Worm (Caenorhabditis elegans) whole organism, L1 larva: Measurements from ENCODE around the gene F49E11.7.

Experiments used
- C04F5.9 ChIP-seq: sonication (generic microtip); optimal IDR thresholded peaks from 2 replicates; lab custom pipeline; 2016; ENCODE audit warnings: missing genetic modification characterization, missing compliant biosample characterization
- C16A3.4 ChIP-seq: fragments of 150-350 bp; optimal IDR thresholded peaks from 2 replicates; lab custom pipeline; 2014; ENCODE audit warnings: missing biosample characterization, missing genetic modification characterization
- aha-1 ChIP-seq: fragments of 150-350 bp; optimal IDR thresholded peaks from 2 replicates; lab custom pipeline; 2014; ENCODE audit warnings: missing biosample characterization, missing genetic modification characterization
- ama-1 ChIP-seq: fragments of 150-350 bp; optimal IDR thresholded peaks from 2 replicates; lab custom pipeline; 2014
- ceh-63 ChIP-seq: fragments of 200-800 bp; sonication (Bioruptor generic); optimal IDR thresholded peaks from 2 replicates; lab custom pipeline; 2018; ENCODE audit warnings: mild to moderate bottlenecking, missing genetic modification characterization, missing compliant biosample characterization
- ceh-88 ChIP-seq: fragments of 200-800 bp; sonication (Bioruptor generic); IDR thresholded peaks from 2 replicates; pipeline ENCODE4 v1.3.6; 2022; ENCODE audit warnings: missing genetic modification characterization, missing compliant biosample characterization
- ceh-90 ChIP-seq: sonication (generic microtip); optimal IDR thresholded peaks from 2 replicates; lab custom pipeline; 2016; ENCODE audit warnings: missing genetic modification characterization, missing compliant biosample characterization
- ces-1 ChIP-seq: fragments of 150-350 bp; optimal IDR thresholded peaks from 2 replicates; lab custom pipeline; 2014; ENCODE audit warnings: missing biosample characterization, missing genetic modification reagents, missing genetic modification characterization
- dpl-1 ChIP-seq, 3 experiments: fragments of 150-350 bp in 2 of 3; sonication (generic microtip) in 1 of 3; optimal IDR thresholded peaks; 2 replicates each; lab custom pipeline; 2014 to 2017; ENCODE audit warnings: missing biosample characterization in 3 of 3, missing genetic modification characterization in 3 of 3, missing genetic modification reagents in 3 of 3
- dsc-1 ChIP-seq: sonication (generic microtip); optimal IDR thresholded peaks from 2 replicates; lab custom pipeline; 2016; ENCODE audit warnings: mild to moderate bottlenecking, missing genetic modification characterization, missing compliant biosample characterization
- efl-1 ChIP-seq, 4 experiments: fragments of 150-350 bp; optimal IDR thresholded peaks in 3 of 4; peaks in 1 of 4; 1 replicate in 1 of 4; 2 replicates in 3 of 4; lab custom pipeline; 2014; ENCODE audit warnings: missing biosample characterization in 2 of 4, missing genetic modification characterization in 2 of 4, missing genetic modification reagents in 2 of 4
- efl-3 ChIP-seq: fragments of 200-800 bp; sonication (Bioruptor generic); optimal IDR thresholded peaks from 2 replicates; lab custom pipeline; 2018; ENCODE audit warnings: mild to moderate bottlenecking, missing genetic modification characterization, missing compliant biosample characterization
- egl-13 ChIP-seq: sonication (generic microtip); optimal IDR thresholded peaks from 2 replicates; lab custom pipeline; 2016; ENCODE audit warnings: missing genotype, missing genetic modification reagents, missing genetic modification characterization, missing compliant biosample characterization
- elt-2 ChIP-seq: sonication (generic microtip); optimal IDR thresholded peaks from 2 replicates; lab custom pipeline; 2016; ENCODE audit warnings: missing genetic modification characterization, mild to moderate bottlenecking, inconsistent platforms, missing compliant biosample characterization, missing genetic modification reagents
- ets-5 ChIP-seq: fragments of 200-800 bp; sonication (Bioruptor generic); IDR thresholded peaks from 2 replicates; pipeline ENCODE4 v1.3.6; 2022; ENCODE audit warnings: missing genetic modification characterization, missing compliant biosample characterization
- fkh-8 ChIP-seq: sonication (generic microtip); optimal IDR thresholded peaks from 2 replicates; lab custom pipeline; 2016; ENCODE audit warnings: mild to moderate bottlenecking, missing genetic modification characterization, missing compliant biosample characterization
- fos-1 ChIP-seq: fragments of 150-350 bp; optimal IDR thresholded peaks from 2 replicates; lab custom pipeline; 2014; ENCODE audit warnings: missing biosample characterization, missing genetic modification characterization
- grh-1 ChIP-seq: fragments of 200-800 bp; sonication (Bioruptor generic); IDR thresholded peaks from 2 replicates; pipeline ENCODE4 v1.3.6; 2022; ENCODE audit warnings: missing genetic modification reagents, missing genetic modification characterization, missing compliant biosample characterization
- hlh-4 ChIP-seq: sonication (generic microtip); optimal IDR thresholded peaks from 2 replicates; lab custom pipeline; 2016; ENCODE audit warnings: mild to moderate bottlenecking, missing genetic modification characterization, missing compliant biosample characterization
- hpl-2 ChIP-seq: fragments of 150-350 bp; optimal IDR thresholded peaks from 2 replicates; lab custom pipeline; 2014; ENCODE audit warnings: missing biosample characterization, missing genetic modification reagents, missing genetic modification characterization
- jun-1 ChIP-seq: fragments of 150-350 bp; optimal IDR thresholded peaks from 2 replicates; lab custom pipeline; 2014; ENCODE audit warnings: missing biosample characterization, missing genetic modification reagents, missing genetic modification characterization
- lin-15B ChIP-seq: fragments of 150-350 bp; sonication (generic microtip); optimal IDR thresholded peaks from 3 replicates; lab custom pipeline; 2014; ENCODE audit warnings: missing biosample characterization, missing genetic modification characterization
- lin-35 ChIP-seq, 2 experiments: fragments of 150-350 bp; optimal IDR thresholded peaks; 2 replicates each; lab custom pipeline; 2014; ENCODE audit warnings: missing biosample characterization in 2 of 2, missing genetic modification characterization in 2 of 2, missing genetic modification reagents in 2 of 2
- lir-3 ChIP-seq: sonication (generic microtip); optimal IDR thresholded peaks from 2 replicates; lab custom pipeline; 2016; ENCODE audit warnings: mild to moderate bottlenecking, missing genetic modification characterization, moderate library complexity, missing compliant biosample characterization; ENCODE audit not compliant: poor library complexity
- lsy-2 ChIP-seq, 2 experiments: fragments of 150-350 bp; optimal IDR thresholded peaks; 2 replicates each; lab custom pipeline; 2014; ENCODE audit warnings: missing biosample characterization in 2 of 2, missing genetic modification characterization in 2 of 2
- mdl-1 ChIP-seq, 2 experiments: fragments of 150-350 bp; optimal IDR thresholded peaks; 2 replicates each; lab custom pipeline; 2014 to 2017; ENCODE audit warnings: missing biosample characterization in 2 of 2, missing genetic modification characterization in 2 of 2, inconsistent platforms in 1 of 2
- mep-1 ChIP-seq: fragments of 150-350 bp; optimal IDR thresholded peaks from 2 replicates; lab custom pipeline; 2014; ENCODE audit warnings: missing biosample characterization, missing genetic modification characterization
- nhr-19 ChIP-seq: fragments of 200-800 bp; sonication (Bioruptor generic); conservative IDR thresholded peaks from 2 replicates; pipeline ENCODE4 v1.3.6; 2022; ENCODE audit warnings: missing genetic modification characterization, missing compliant biosample characterization
- nhr-20 ChIP-seq: sonication (generic microtip); optimal IDR thresholded peaks from 2 replicates; lab custom pipeline; 2016; ENCODE audit warnings: mild to moderate bottlenecking, missing genetic modification characterization, missing compliant biosample characterization
- nhr-237 ChIP-seq: fragments of 150-350 bp; optimal IDR thresholded peaks from 2 replicates; lab custom pipeline; 2014; ENCODE audit warnings: missing biosample characterization, missing genetic modification characterization
- nhr-28 ChIP-seq: fragments of 150-350 bp; optimal IDR thresholded peaks from 2 replicates; lab custom pipeline; 2014; ENCODE audit warnings: missing biosample characterization, missing genetic modification characterization
- nhr-76 ChIP-seq: sonication (generic microtip); optimal IDR thresholded peaks from 2 replicates; lab custom pipeline; 2017; ENCODE audit warnings: missing biosample characterization, missing genetic modification characterization
- nhr-85 ChIP-seq: sonication (generic microtip); peaks from one replicate; lab custom pipeline; 2016; ENCODE audit warnings: missing genetic modification characterization, inconsistent platforms, missing compliant biosample characterization
- nhr-90 ChIP-seq: sonication (generic microtip); optimal IDR thresholded peaks from 2 replicates; lab custom pipeline; 2016; ENCODE audit warnings: mild to moderate bottlenecking, missing genetic modification characterization, missing compliant biosample characterization; ENCODE audit not compliant: poor library complexity
- pqm-1 ChIP-seq: sonication (generic microtip); optimal IDR thresholded peaks from 3 replicates; lab custom pipeline; 2017; ENCODE audit warnings: missing biosample characterization, missing genetic modification characterization
- rnt-1 ChIP-seq: sonication (generic microtip); optimal IDR thresholded peaks from 2 replicates; lab custom pipeline; 2016; ENCODE audit warnings: mild to moderate bottlenecking, missing genetic modification characterization, moderate library complexity, missing compliant biosample characterization
- skn-1 ChIP-seq: fragments of 150-350 bp; optimal IDR thresholded peaks from 2 replicates; lab custom pipeline; 2014; ENCODE audit warnings: missing biosample characterization, missing genetic modification characterization
- sox-4 ChIP-seq: sonication (generic microtip); optimal IDR thresholded peaks from 2 replicates; lab custom pipeline; 2016; ENCODE audit warnings: missing genetic modification characterization, missing compliant biosample characterization
- sup-37 ChIP-seq: fragments of 200-800 bp; sonication (Bioruptor generic); optimal IDR thresholded peaks from 2 replicates; lab custom pipeline; 2018; ENCODE audit warnings: mild to moderate bottlenecking, missing genetic modification characterization, missing compliant biosample characterization
- swsn-7 ChIP-seq: sonication (generic microtip); optimal IDR thresholded peaks from 2 replicates; lab custom pipeline; 2016; ENCODE audit warnings: missing genetic modification characterization, missing compliant biosample characterization
- tlp-1 ChIP-seq: fragments of 150-350 bp; optimal IDR thresholded peaks from 2 replicates; lab custom pipeline; 2014; ENCODE audit warnings: missing biosample characterization, missing genetic modification characterization
- unc-130 ChIP-seq: fragments of 150-350 bp; optimal IDR thresholded peaks from 2 replicates; lab custom pipeline; 2017; ENCODE audit warnings: missing biosample characterization, missing genetic modification characterization, inconsistent platforms
- unc-30 ChIP-seq: sonication (generic microtip); optimal IDR thresholded peaks from 2 replicates; lab custom pipeline; 2017; ENCODE audit warnings: missing biosample characterization, missing genetic modification characterization
- unc-98 ChIP-seq: fragments of 200-800 bp; sonication (Bioruptor generic); IDR thresholded peaks from 2 replicates; pipeline ENCODE4 v1.3.6; 2022; ENCODE audit warnings: missing genetic modification characterization, missing compliant biosample characterization
- zag-1 ChIP-seq: fragments of 150-350 bp; optimal IDR thresholded peaks from 2 replicates; lab custom pipeline; 2014; ENCODE audit warnings: missing biosample characterization, missing genetic modification characterization
- zip-4 ChIP-seq: fragments of 200-800 bp; sonication (Bioruptor generic); optimal IDR thresholded peaks from 2 replicates; lab custom pipeline; 2018; ENCODE audit warnings: mild to moderate bottlenecking, missing genetic modification characterization, moderate library complexity, missing compliant biosample characterization

F49E11.7 gene

ce11 chrIV:13051073-13051472 lies 1.6 kb upstream of the F49E11.7 start, which contains the start of gene scl-11:
TSS of gene scl-11 (plus strand) at chrIV:13051373.
- TF ChIP-seq efl-3 (GFP tag; lab: Kevin White, UChicago), result no peak

- TF ChIP-seq unc-98 (GFP tag; lab: Robert Waterston, UW), result no peak
- no peak for TF ChIP-seq sox-4 (tag; lab: Kevin White, UChicago)
- TF ChIP-seq unc-30 (tag; lab: Kevin White, UChicago), result no peak
- TF ChIP-seq fos-1, result no peak
- no peak for TF ChIP-seq tlp-1 (tag; lab: Kevin White, UChicago)
- TF ChIP-seq nhr-76, result no peak
Observed at ce11 chrIV:13056026-13056425, 3.4 kb downstream of the F49E11.7 start, which contains the start of gene scl-1. TSS of gene scl-1 (plus strand) at chrIV:13056326.

ce11 chrIV:13057418-13057817 lies 4.8 kb downstream of the F49E11.7 start, which contains the start of gene scl-2:
TSS of gene scl-2 (plus strand) at chrIV:13057710.
- no peak for TF ChIP-seq mep-1 (tag; lab: Kevin White, UChicago)
- peak in 1 of 2 experiments; percentile 36 for TF ChIP-seq lin-35 (GFP tag; optimal IDR thresholded peaks at IDR 0.05; lab: Kevin White, UChicago)
- peak; percentile 80 for TF ChIP-seq jun-1 (tag; lab: Kevin White, UChicago)
- peak; percentile 68 for TF ChIP-seq tlp-1 (tag; lab: Kevin White, UChicago)
- TF ChIP-seq efl-1 (optimal IDR thresholded peaks at IDR 0.05; lab: Kevin White, UChicago), result no peak
- peak in 1 of 2 experiments; percentile 35 for TF ChIP-seq efl-1 (GFP tag; optimal IDR thresholded peaks at IDR 0.05 in 1 of 2; lab: Kevin White, UChicago)
- TF ChIP-seq unc-30 (tag; lab: Kevin White, UChicago), result no peak
- TF ChIP-seq mdl-1 (tag; optimal IDR thresholded peaks at IDR 0.05; lab: Kevin White, UChicago), result peak in 1 of 2 experiments; percentile 0
- TF ChIP-seq ceh-88 (GFP tag; lab: Robert Waterston, UW), result no peak
- no peak for TF ChIP-seq lin-15B (tag; lab: Kevin White, UChicago)
- TF ChIP-seq elt-2 (tag; lab: Kevin White, UChicago), result peak; percentile 99
- TF ChIP-seq ceh-63 (GFP tag; lab: Kevin White, UChicago), result no peak
- no peak for TF ChIP-seq nhr-19 (GFP tag; lab: Robert Waterston, UW)
- no peak for TF ChIP-seq nhr-237
- TF ChIP-seq, all 84 proteins: peak for 6

- TF ChIP-seq C16A3.4 (tag; lab: Kevin White, UChicago) (no peak), hpl-2 (no peak), sup-37 (GFP tag; lab: Kevin White, UChicago) (no peak), unc-130 (no peak), ceh-90 (no peak), efl-1 (optimal IDR thresholded peaks at IDR 0.05; lab: Kevin White, UChicago) (no peak), efl-1 (GFP tag; optimal IDR thresholded peaks at IDR 0.05 in 1 of 2; lab: Kevin White, UChicago) (no peak), lir-3 (tag; lab: Kevin White, UChicago) (no peak), nhr-90 (tag; lab: Kevin White, UChicago) (no peak), skn-1 (no peak), dsc-1 (no peak), egl-13 (tag; lab: Kevin White, UChicago) (no peak), grh-1 (GFP tag; lab: Robert Waterston, UW) (no peak), zag-1 (tag; lab: Kevin White, UChicago) (no peak), ama-1 (lab: Kevin White, UChicago) (no peak), nhr-28 (no peak)
Observed at ce11 chrIV:13059284-13059683, 6.6 kb downstream of the F49E11.7 start, which contains the start of gene scl-3. TSS of gene scl-3 (plus strand) at chrIV:13059584.

- TF ChIP-seq rnt-1 (tag; lab: Kevin White, UChicago), result no peak
- TF ChIP-seq lsy-2 (tag; optimal IDR thresholded peaks at IDR 0.05; lab: Kevin White, UChicago), result no peak
- TF ChIP-seq pqm-1 (tag; lab: Kevin White, UChicago), result no peak
- TF ChIP-seq ets-5 (GFP tag; lab: Robert Waterston, UW), result no peak
- no peak for TF ChIP-seq nhr-20 (tag; lab: Kevin White, UChicago)
- no peak for TF ChIP-seq dpl-1 (GFP tag; optimal IDR thresholded peaks at IDR 0.05; lab: Kevin White, UChicago)
- no peak for TF ChIP-seq elt-2 (tag; lab: Kevin White, UChicago)
- no peak for TF ChIP-seq fkh-8 (tag; lab: Kevin White, UChicago)
- no peak for TF ChIP-seq C04F5.9 (tag; lab: Kevin White, UChicago)
- TF ChIP-seq hpl-2, result no peak
- no peak for TF ChIP-seq sox-4 (tag; lab: Kevin White, UChicago)
- no peak for TF ChIP-seq nhr-28
- no peak for TF ChIP-seq nhr-76
- no peak for TF ChIP-seq ama-1 (lab: Kevin White, UChicago)
- no peak for TF ChIP-seq hlh-4 (tag; lab: Kevin White, UChicago)
- no peak for TF ChIP-seq swsn-7 (tag; lab: Kevin White, UChicago)
- no peak for TF ChIP-seq nhr-85 (tag; lab: Kevin White, UChicago)
- no peak for TF ChIP-seq ces-1 (GFP tag; lab: Kevin White, UChicago)
- no peak for TF ChIP-seq aha-1
- no peak for TF ChIP-seq zip-4 (GFP tag; lab: Kevin White, UChicago)
Observed at ce11 chrIV:13063714-13064113, 11.0 kb downstream of the F49E11.7 start, which contains the start of gene scl-5. TSS of gene scl-5 (plus strand) at chrIV:13064014.
